Worm (Caenorhabditis elegans) whole organism, L4/young adult: Measurements from ENCODE around the gene F49C12.7.

Experiments used
- W03F9.2 ChIP-seq: fragments of 150-350 bp; optimal IDR thresholded peaks from 2 replicates; lab custom pipeline; 2014; ENCODE audit warnings: missing biosample characterization, missing genetic modification characterization
- dao-5 ChIP-seq: sonication (generic microtip); optimal IDR thresholded peaks from 2 replicates; lab custom pipeline; 2016; ENCODE audit warnings: missing genotype, missing genetic modification characterization, moderate library complexity, missing compliant biosample characterization
- him-1 ChIP-seq: sonication (generic microtip); optimal IDR thresholded peaks from 2 replicates; lab custom pipeline; 2016; ENCODE audit warnings: missing genotype, missing genetic modification reagents, missing genetic modification characterization, missing compliant biosample characterization

ce11 chrIV:9304617-9305016 is 8.1 kb downstream of the F49C12.7 start, which contains the start of gene F49C12.5:
- TF ChIP-seq him-1 (tag; lab: Kevin White, UChicago) (no peak), W03F9.2 (tag; lab: Kevin White, UChicago) (no peak), dao-5 (tag; lab: Kevin White, UChicago) (no peak)
